Fruit fly (Drosophila melanogaster) whole organism: ENCODE data around the gene NitFhit.

Source experiments
- CG8478 ChIP-seq: fragments of >200 bp; optimal IDR thresholded peaks from 2 replicates; lab custom pipeline; 2018; ENCODE audit warnings: inconsistent platforms
- Dll ChIP-seq: fragments of >200 bp; optimal IDR thresholded peaks from 2 replicates; lab custom pipeline; 2017
- pan ChIP-seq: fragments of >200 bp; optimal IDR thresholded peaks from 2 replicates; lab custom pipeline; 2017

dm6 chr3L:157674-158179 is 45.8 kb upstream of the NitFhit start:
- TF ChIP-seq CG8478 (no peak), Dll (lab: Kevin White, UChicago) (no peak), pan (lab: Kevin White, UChicago) (no peak)
